Worm (Caenorhabditis elegans): ENCODE data around the gene lgc-45.

DNA sequence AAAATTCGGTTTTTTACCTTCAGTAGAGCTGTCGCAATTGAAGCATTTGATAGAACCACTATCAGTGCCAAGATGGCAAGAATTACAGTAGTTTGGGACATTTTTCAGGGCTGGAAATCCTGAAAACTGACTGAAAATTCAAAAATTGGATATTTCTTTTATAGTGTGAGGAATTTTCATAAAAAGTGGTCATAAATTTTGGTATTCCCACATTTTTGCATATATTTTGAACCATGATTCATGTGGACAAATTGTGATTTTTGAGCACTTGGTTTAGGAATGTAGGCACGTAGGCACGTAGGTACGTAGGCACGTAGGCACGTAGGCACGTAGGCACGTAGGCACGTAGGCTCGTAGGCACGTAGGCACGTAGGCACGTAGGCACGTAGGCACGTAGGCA is 45.0 kb upstream of the lgc-45 start, which contains the start of gene Y49F6B.19:
- TF ChIP-seq him-1 (tag; optimal IDR thresholded peaks at IDR 0.05) (no peak), W03F9.2 (tag; optimal IDR thresholded peaks at IDR 0.05) (no peak), dao-5 (tag; optimal IDR thresholded peaks at IDR 0.05) (no peak)

Data from whole organism, L4/young adult.